Worm (Caenorhabditis elegans) whole organism, young adult: ENCODE results near the gene nhr-25.

Source experiments
- Y56A3A.18 ChIP-seq: fragments of 200-800 bp; sonication (Bioruptor generic); IDR thresholded peaks from 2 replicates; pipeline ENCODE4 v1.3.6; 2022; ENCODE audit warnings: missing genetic modification reagents, missing genetic modification characterization, missing compliant biosample characterization
- ama-1 ChIP-seq, 3 experiments: fragments of 150-350 bp in 1 of 3; sonication (generic microtip) in 2 of 3; optimal IDR thresholded peaks; 2 replicates each; lab custom pipeline; 2014 to 2018; ENCODE audit warnings: missing biosample characterization in 2 of 3, missing genetic modification characterization in 2 of 3, missing genetic modification reagents in 2 of 3
- attf-5 ChIP-seq: fragments of 200-800 bp; sonication (Bioruptor generic); optimal IDR thresholded peaks from 2 replicates; lab custom pipeline; 2018; ENCODE audit warnings: mild to moderate bottlenecking, missing genetic modification characterization, missing compliant biosample characterization
- fkh-3 ChIP-seq: sonication (generic microtip); optimal IDR thresholded peaks from 2 replicates; lab custom pipeline; 2016; ENCODE audit warnings: mild to moderate bottlenecking, missing genetic modification characterization, missing compliant biosample characterization
- lag-1 ChIP-seq: fragments of 200-800 bp; sonication (Bioruptor generic); IDR thresholded peaks from 2 replicates; pipeline ENCODE4 v1.3.6; 2022; ENCODE audit warnings: missing genetic modification reagents, missing genetic modification characterization, missing compliant biosample characterization
- mxl-1 ChIP-seq: sonication (generic microtip); optimal IDR thresholded peaks from 2 replicates; lab custom pipeline; 2016; ENCODE audit warnings: missing genetic modification characterization, missing compliant biosample characterization
- tlf-1 ChIP-seq: fragments of 200-800 bp; sonication (Bioruptor generic); optimal IDR thresholded peaks from 2 replicates; lab custom pipeline; 2018; ENCODE audit warnings: mild to moderate bottlenecking, missing genetic modification characterization, missing compliant biosample characterization
- unc-62 ChIP-seq: fragments of 150-350 bp; optimal IDR thresholded peaks from 2 replicates; lab custom pipeline; 2014; ENCODE audit warnings: missing biosample characterization, missing genetic modification reagents, missing genetic modification characterization

DNA sequence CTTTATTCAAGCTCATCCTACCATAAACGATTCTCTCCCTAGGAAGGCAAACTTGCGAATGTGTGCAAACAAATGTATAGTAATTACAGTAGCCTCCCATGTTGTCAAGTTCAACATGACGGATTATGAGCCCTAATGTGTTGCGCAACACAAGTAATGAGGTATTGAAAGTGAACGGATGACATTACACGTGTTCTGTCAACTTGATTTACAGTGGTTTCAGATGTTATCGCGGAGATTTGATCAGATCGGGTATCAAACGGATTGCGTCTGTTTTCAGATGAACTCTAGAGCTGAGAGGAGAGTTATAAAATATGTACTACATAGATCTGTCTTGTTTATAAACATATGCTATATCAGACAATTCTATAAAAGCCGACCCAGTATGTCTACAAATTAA lies 6.0 kb upstream of the nhr-25 start:
- TF ChIP-seq tlf-1 (GFP tag; lab: Kevin White, UChicago) (no peak), fkh-3 (tag; lab: Kevin White, UChicago) (no peak), attf-5 (GFP tag; lab: Kevin White, UChicago) (no peak), mxl-1 (tag; lab: Kevin White, UChicago) (no peak), lag-1 (GFP tag; lab: Robert Waterston, UW) (no peak), ama-1 (optimal IDR thresholded peaks at IDR 0.05; lab: Kevin White, UChicago) (no peak), ama-1 (GFP tag; optimal IDR thresholded peaks at IDR 0.05; lab: Kevin White, UChicago) (no peak), Y56A3A.18 (GFP tag; lab: Robert Waterston, UW) (no peak), unc-62 (GFP tag; lab: Kevin White, UChicago) (no peak)
